Worm (Caenorhabditis elegans) whole organism, mixed stage, embryonic: ENCODE measurements around the gene F14H3.5.

Experiments
- lsy-2 ChIP-seq: fragments of 150-350 bp; optimal IDR thresholded peaks from 2 replicates; lab custom pipeline; 2014; ENCODE audit warnings: missing biosample characterization, missing genetic modification characterization
- nhr-28 ChIP-seq: fragments of 150-350 bp; optimal IDR thresholded peaks from 2 replicates; lab custom pipeline; 2014; ENCODE audit warnings: missing biosample characterization, missing genetic modification characterization
- sem-2 ChIP-seq: fragments of 200-800 bp; sonication (Bioruptor generic); optimal IDR thresholded peaks from 2 replicates; lab custom pipeline; 2018; ENCODE audit warnings: mild to moderate bottlenecking, missing genetic modification characterization, missing compliant biosample characterization

DNA sequence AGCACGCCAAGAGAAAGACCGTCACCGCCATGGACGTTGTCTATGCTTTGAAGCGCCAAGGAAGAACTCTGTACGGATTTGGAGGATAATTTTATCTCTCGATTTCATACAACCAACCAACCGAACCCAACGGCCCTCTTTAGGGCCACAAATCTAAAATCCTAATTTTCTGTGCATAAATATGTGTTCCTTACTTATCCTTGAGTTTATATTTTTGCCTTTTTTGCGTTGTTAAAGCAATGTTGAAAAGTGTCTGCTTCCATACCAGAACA lies 14.2 kb downstream of the F14H3.5 start:
- TF ChIP-seq sem-2 = peak; percentile 9
- TF ChIP-seq lsy-2 = no peak
- TF ChIP-seq nhr-28 = no peak
